Fruit fly (Drosophila melanogaster) whole organism: ENCODE measurements around the gene CG9150.

ENCODE experiments used
- pan ChIP-seq: fragments of >200 bp; optimal IDR thresholded peaks from 2 replicates; lab custom pipeline; 2017
- psq ChIP-seq: fragments of >200 bp; optimal IDR thresholded peaks from 2 replicates; lab custom pipeline; 2017
- usp ChIP-seq: fragments of >200 bp; optimal IDR thresholded peaks from 2 replicates; lab custom pipeline; 2017; ENCODE audit warnings: missing biosample characterization, missing genetic modification characterization, mixed read lengths

DNA sequence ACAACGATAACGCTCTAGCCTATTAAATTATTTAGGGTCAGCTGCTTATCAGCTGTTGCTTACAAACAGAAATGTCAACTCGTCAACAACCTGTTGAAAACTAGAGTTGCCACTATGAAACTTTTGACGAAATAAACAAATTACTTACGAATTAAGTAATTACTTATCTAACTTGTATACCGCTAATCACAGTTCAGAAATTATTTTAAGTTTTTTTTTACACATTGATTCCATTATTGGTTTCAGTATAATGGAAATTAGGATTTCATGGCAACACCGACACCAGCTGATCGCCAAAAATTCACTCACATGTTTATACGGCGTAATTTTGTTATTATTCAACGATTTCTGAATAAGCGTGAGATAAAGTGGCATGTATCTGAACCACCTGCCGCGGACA is 30.6 kb downstream of the CG9150 start, which contains the start of the genes CG9117 and CG31643:
- no peak for TF ChIP-seq psq (lab: Kevin White, UChicago)
- no peak for TF ChIP-seq usp
- TF ChIP-seq pan (lab: Kevin White, UChicago) = no peak
